Fruit fly (Drosophila melanogaster) whole organism, prepupa: ENCODE results near the gene fbl.
A peak's percentile ranks its signal among the peaks of the same experiment; 100 is the strongest.

ENCODE experiments used
- CG10631 ChIP-seq: fragments of 200-800 bp; sonication (Bioruptor generic); optimal IDR thresholded peaks from 2 replicates; lab custom pipeline; 2016; ENCODE audit warnings: missing biosample characterization, missing genetic modification characterization
- CG1621 ChIP-seq: fragments of 200-800 bp; sonication (Bioruptor generic); optimal IDR thresholded peaks from 3 replicates; lab custom pipeline; 2018; ENCODE audit warnings: missing biosample characterization, mild to moderate bottlenecking, missing genetic modification characterization
- CG16779 ChIP-seq: fragments of 200-800 bp; sonication (Bioruptor generic); optimal IDR thresholded peaks from 3 replicates; lab custom pipeline; 2017; ENCODE audit warnings: missing biosample characterization, mild to moderate bottlenecking, missing genetic modification characterization
- CG31627 ChIP-seq: fragments of 200-800 bp; sonication (Bioruptor generic); optimal IDR thresholded peaks from 3 replicates; lab custom pipeline; 2016; ENCODE audit warnings: missing biosample characterization, missing genetic modification characterization
- CG3919 ChIP-seq: fragments of 200-800 bp; sonication (Bioruptor generic); optimal IDR thresholded peaks from 3 replicates; lab custom pipeline; 2016; ENCODE audit warnings: missing biosample characterization, missing genetic modification characterization
- CG6163 ChIP-seq: fragments of 200-800 bp; sonication (Bioruptor generic); IDR thresholded peaks from 3 replicates; pipeline ENCODE4 v1.3.6; 2022; ENCODE audit warnings: missing biosample characterization, missing genetic modification characterization
- CG6276 ChIP-seq: fragments of 200-800 bp; sonication (Bioruptor generic); optimal IDR thresholded peaks from 2 replicates; lab custom pipeline; 2017; ENCODE audit warnings: missing biosample characterization, mild to moderate bottlenecking, missing genetic modification characterization
- CG6792 ChIP-seq: fragments of 200-800 bp; sonication (Bioruptor generic); optimal IDR thresholded peaks from 3 replicates; lab custom pipeline; 2016; ENCODE audit warnings: missing biosample characterization, missing genetic modification characterization
- CG6808 ChIP-seq: fragments of 200-800 bp; sonication (Bioruptor generic); optimal IDR thresholded peaks from 3 replicates; lab custom pipeline; 2017; ENCODE audit warnings: missing biosample characterization, missing genetic modification characterization, mild to moderate bottlenecking, moderate library complexity, missing genetic modification reagents
- CG7368 ChIP-seq: fragments of 200-800 bp; sonication (Bioruptor generic); optimal IDR thresholded peaks from 3 replicates; lab custom pipeline; 2016; ENCODE audit warnings: missing biosample characterization, missing genetic modification characterization
- CG8119 ChIP-seq: fragments of 200-800 bp; sonication (Bioruptor generic); IDR thresholded peaks from 3 replicates; pipeline ENCODE4 v1.3.6; 2022; ENCODE audit warnings: missing biosample characterization, missing genetic modification characterization
- CG8319 ChIP-seq: fragments of 200-800 bp; sonication (Bioruptor generic); optimal IDR thresholded peaks from 3 replicates; lab custom pipeline; 2016; ENCODE audit warnings: missing biosample characterization, missing genetic modification characterization
- CG8632 ChIP-seq: fragments of 200-800 bp; sonication (Bioruptor generic); optimal IDR thresholded peaks from 3 replicates; lab custom pipeline; 2016; ENCODE audit warnings: missing biosample characterization, missing genetic modification characterization
- CG9139 ChIP-seq: fragments of 200-800 bp; sonication (Bioruptor generic); optimal IDR thresholded peaks from 3 replicates; lab custom pipeline; 2017; ENCODE audit warnings: missing biosample characterization, mild to moderate bottlenecking, missing genetic modification characterization
- Eip78C ChIP-seq: fragments of 200-800 bp; sonication (Bioruptor generic); peaks from one replicate; lab custom pipeline; 2016; ENCODE audit warnings: missing biosample characterization, missing genetic modification characterization
- Ets21C ChIP-seq: fragments of 200-800 bp; sonication (Bioruptor generic); optimal IDR thresholded peaks from 3 replicates; lab custom pipeline; 2016; ENCODE audit warnings: missing biosample characterization, missing genetic modification characterization
- Ets96B ChIP-seq: fragments of 200-800 bp; optimal IDR thresholded peaks from 2 replicates; lab custom pipeline; 2019; ENCODE audit warnings: missing biosample characterization, mild to moderate bottlenecking, missing genetic modification characterization, moderate library complexity
- Gug ChIP-seq: fragments of 200-800 bp; sonication (Bioruptor generic); IDR thresholded peaks from 2 replicates; pipeline ENCODE4 v1.3.6; 2022; ENCODE audit warnings: missing biosample characterization, missing genetic modification characterization
- Hr39 ChIP-seq: fragments of 200-800 bp; sonication (Bioruptor generic); optimal IDR thresholded peaks from 2 replicates; lab custom pipeline; 2016; ENCODE audit warnings: missing biosample characterization, missing genetic modification characterization
- Lpt ChIP-seq: fragments of 200-800 bp; sonication (Bioruptor generic); optimal IDR thresholded peaks from 3 replicates; lab custom pipeline; 2016; ENCODE audit warnings: missing biosample characterization, missing genetic modification characterization
- Met ChIP-seq: fragments of 200-800 bp; sonication (Bioruptor generic); optimal IDR thresholded peaks from 3 replicates; lab custom pipeline; 2016; ENCODE audit warnings: missing biosample characterization, missing genetic modification characterization
- OdsH ChIP-seq: fragments of 200-800 bp; sonication (Bioruptor generic); optimal IDR thresholded peaks from 3 replicates; lab custom pipeline; 2016; ENCODE audit warnings: missing biosample characterization, missing genetic modification characterization
- Sox14 ChIP-seq: fragments of 200-800 bp; sonication (Bioruptor generic); optimal IDR thresholded peaks from 3 replicates; lab custom pipeline; 2016; ENCODE audit warnings: missing biosample characterization, missing genetic modification characterization
- Sox15 ChIP-seq: fragments of 200-800 bp; sonication (Bioruptor generic); optimal IDR thresholded peaks from 3 replicates; lab custom pipeline; 2016; ENCODE audit warnings: missing biosample characterization, missing genetic modification characterization
- achi ChIP-seq: fragments of 200-800 bp; sonication (Bioruptor generic); optimal IDR thresholded peaks from 3 replicates; lab custom pipeline; 2016; ENCODE audit warnings: missing biosample characterization, missing genetic modification characterization
- cyc ChIP-seq: fragments of 200-800 bp; sonication (Bioruptor generic); optimal IDR thresholded peaks from 3 replicates; lab custom pipeline; 2016; ENCODE audit warnings: missing biosample characterization, missing genetic modification characterization
- dac ChIP-seq: fragments of 200-800 bp; sonication (Bioruptor generic); optimal IDR thresholded peaks from 2 replicates; lab custom pipeline; 2017; ENCODE audit warnings: missing biosample characterization, mild to moderate bottlenecking, missing genetic modification characterization
- eg ChIP-seq: fragments of 200-800 bp; sonication (Bioruptor generic); IDR thresholded peaks from 3 replicates; pipeline ENCODE4 v1.3.6; 2022; ENCODE audit warnings: missing biosample characterization, missing genetic modification characterization
- esn ChIP-seq: fragments of 200-800 bp; sonication (Bioruptor generic); optimal IDR thresholded peaks from 2 replicates; lab custom pipeline; 2016; ENCODE audit warnings: missing biosample characterization, mild to moderate bottlenecking, missing genetic modification characterization, moderate library complexity
- fkh ChIP-seq: fragments of 200-800 bp; sonication (Bioruptor generic); optimal IDR thresholded peaks from 3 replicates; lab custom pipeline; 2017; ENCODE audit warnings: missing biosample characterization, mild to moderate bottlenecking, missing genetic modification characterization, moderate library complexity
- lz ChIP-seq: fragments of 200-800 bp; sonication (Bioruptor generic); optimal IDR thresholded peaks from 3 replicates; lab custom pipeline; 2016; ENCODE audit warnings: missing biosample characterization, missing genetic modification characterization
- net ChIP-seq: fragments of 200-800 bp; sonication (Bioruptor generic); optimal IDR thresholded peaks from 3 replicates; lab custom pipeline; 2016; ENCODE audit warnings: missing biosample characterization, missing genetic modification characterization
- spab ChIP-seq: fragments of 200-800 bp; sonication (Bioruptor generic); optimal IDR thresholded peaks from 2 replicates; lab custom pipeline; 2017; ENCODE audit warnings: missing biosample characterization, mild to moderate bottlenecking, missing genetic modification characterization, missing genetic modification reagents
- ss ChIP-seq, 2 experiments: fragments of 200-800 bp; sonication (Bioruptor generic); optimal IDR thresholded peaks; 2 replicates in 1 of 2; 3 replicates in 1 of 2; lab custom pipeline; 2017 to 2018; ENCODE audit warnings: mild to moderate bottlenecking in 2 of 2, missing biosample characterization in 2 of 2, missing genetic modification characterization in 2 of 2, moderate library complexity in 1 of 2
- svp ChIP-seq: fragments of 200-800 bp; sonication (Bioruptor generic); peaks from one replicate; lab custom pipeline; 2016; ENCODE audit warnings: missing biosample characterization, missing genetic modification characterization
- topi ChIP-seq: fragments of 200-800 bp; sonication (Bioruptor generic); optimal IDR thresholded peaks from 3 replicates; lab custom pipeline; 2016; ENCODE audit warnings: missing biosample characterization, missing genetic modification characterization
- vri ChIP-seq: fragments of 200-800 bp; sonication (Bioruptor generic); optimal IDR thresholded peaks from 3 replicates; lab custom pipeline; 2016; ENCODE audit warnings: missing biosample characterization, mild to moderate bottlenecking, missing genetic modification characterization

The fbl gene

DNA sequence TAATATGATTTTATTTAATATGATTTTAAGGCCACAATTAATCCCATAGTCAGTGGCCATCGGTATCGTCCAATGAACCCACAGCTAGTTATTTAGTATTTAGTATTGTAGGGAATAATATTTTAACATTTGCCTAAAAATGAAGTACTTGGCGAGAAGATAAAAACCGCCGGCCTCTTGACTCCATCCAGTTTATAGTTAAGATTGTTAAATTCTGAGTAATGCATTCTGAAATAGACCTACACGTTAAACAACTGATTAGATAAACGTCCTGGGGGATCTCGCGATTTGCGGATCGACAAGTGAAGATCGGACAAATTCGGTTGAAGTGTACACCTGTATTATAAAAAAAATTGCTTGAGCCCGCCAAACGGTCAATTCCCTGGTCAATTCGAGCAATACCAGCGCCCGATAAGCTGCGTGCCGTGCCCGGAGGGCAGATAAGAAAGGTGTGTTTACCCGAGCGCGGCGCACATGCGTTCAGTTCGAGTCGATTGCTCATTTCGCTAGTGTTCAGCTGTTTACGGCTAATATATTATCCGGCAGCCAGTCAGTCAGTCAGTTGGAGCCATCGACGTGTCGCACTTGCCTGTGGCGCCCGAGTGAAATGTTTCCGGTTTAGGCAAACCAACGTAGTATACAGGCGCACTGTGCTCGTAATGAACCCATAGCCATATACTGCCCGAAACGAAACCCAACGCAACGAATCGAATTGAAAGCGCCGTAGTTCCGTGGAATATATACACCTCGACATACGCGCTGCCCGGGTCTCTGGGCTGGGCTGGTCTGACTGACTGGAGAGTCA is 3.0 kb downstream of the fbl start:
- TF ChIP-seq net (GFP tag; lab: Kevin White, UChicago) (no peak), svp (GFP tag; lab: Kevin White, UChicago) (peak; percentile 88), Eip78C (peak; percentile 24), vri (GFP tag; lab: Kevin White, UChicago) (peak; percentile 44), CG31627 (GFP tag; lab: Kevin White, UChicago) (no peak), CG6163 (peak; percentile 23; the same call in 1 of the 3 replicates), fkh (peak; percentile 26), CG3919 (no peak), Lpt (GFP tag; lab: Kevin White, UChicago) (no peak), CG16779 (tag; lab: Kevin White, UChicago) (no peak)

dm6 chr3L:20387843-20388163 is 3.6 kb downstream of the fbl start:
- TF ChIP-seq CG8119 (GFP tag; lab: Robert Waterston, UW) (0 out of 3 replicates have a peak, but pooled peaks have one; percentile 16), CG6808 (GFP tag; lab: Kevin White, UChicago) (peak; percentile 62), CG1621 (tag; lab: Kevin White, UChicago) (peak; percentile 3), CG6276 (GFP tag; lab: Kevin White, UChicago) (peak; percentile 43), achi (GFP tag; lab: Kevin White, UChicago) (no peak), Ets96B (tag; lab: Kevin White, UChicago) (no peak), ss (GFP tag; optimal IDR thresholded peaks at IDR 0.05; lab: Kevin White, UChicago) (peak in 1 of 2 experiments; percentile 68), Eip78C (peak; percentile 27), spab (GFP tag; lab: Kevin White, UChicago) (peak; percentile 18), CG9139 (GFP tag; lab: Kevin White, UChicago) (peak; percentile 49)

- TF ChIP-seq CG31627 (GFP tag; lab: Kevin White, UChicago) (peak; percentile 25), esn (peak; percentile 26), Eip78C (peak; percentile 41), CG8319 (GFP tag; lab: Kevin White, UChicago) (peak; percentile 3), Met (GFP tag; lab: Kevin White, UChicago) (no peak), CG3919 (no peak), svp (GFP tag; lab: Kevin White, UChicago) (peak; percentile 91), CG7368 (GFP tag; lab: Kevin White, UChicago) (no peak), CG6792 (GFP tag; lab: Kevin White, UChicago) (no peak), CG9139 (GFP tag; lab: Kevin White, UChicago) (no peak), lz (no peak), Hr39 (GFP tag; lab: Kevin White, UChicago) (peak; percentile 24), vri (GFP tag; lab: Kevin White, UChicago) (peak; percentile 63), fkh (peak; percentile 51), Sox15 (GFP tag; lab: Kevin White, UChicago) (no peak), CG10631 (GFP tag; lab: Kevin White, UChicago) (no peak), OdsH (GFP tag; lab: Kevin White, UChicago) (no peak), dac (GFP tag; lab: Kevin White, UChicago) (no peak), CG8632 (GFP tag; lab: Kevin White, UChicago) (no peak), Sox14 (GFP tag; lab: Kevin White, UChicago) (peak; percentile 16), Gug (no peak), eg (no peak), CG1621 (tag; lab: Kevin White, UChicago) (no peak), Ets21C (GFP tag; lab: Kevin White, UChicago) (no peak)
Measured at dm6 chr3L:20388983-20389382, 4.8 kb downstream of the fbl start.

DNA sequence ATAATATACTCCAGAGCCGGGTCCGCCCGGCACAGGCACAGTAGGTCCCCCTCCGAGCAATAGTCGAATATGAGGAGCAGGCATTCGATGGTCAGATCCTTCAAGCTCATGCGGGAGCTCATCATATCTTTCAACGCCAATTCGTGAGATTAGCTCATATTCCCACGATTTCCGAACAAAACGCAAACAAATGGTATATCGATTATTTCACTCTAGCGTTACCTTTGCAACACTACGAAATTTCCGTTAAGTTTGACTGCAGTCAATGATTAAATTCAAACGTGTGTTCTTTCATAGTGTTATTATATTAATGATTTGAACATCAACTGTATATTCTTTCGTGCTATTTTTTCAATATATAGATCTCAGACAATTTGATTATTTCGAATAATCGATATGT is 9.1 kb downstream of the fbl start, which contains the start of gene CG33969:
CG33969 (minus strand) TSS at position 197 of the 400 bp plus-strand sequence.
- TF ChIP-seq topi (GFP tag; lab: Kevin White, UChicago) (peak; percentile 1), vri (GFP tag; lab: Kevin White, UChicago) (peak; percentile 73), fkh (peak; percentile 73), cyc (GFP tag; lab: Kevin White, UChicago) (no peak), Eip78C (peak; percentile 77), esn (peak; percentile 24), Sox14 (GFP tag; lab: Kevin White, UChicago) (peak; percentile 32), CG6163 (no peak)
